Worm (Caenorhabditis elegans): ENCODE data around the gene enri-2.
A peak's percentile ranks its signal among the peaks of the same experiment; 100 is the strongest.

Gene enri-2

DNA sequence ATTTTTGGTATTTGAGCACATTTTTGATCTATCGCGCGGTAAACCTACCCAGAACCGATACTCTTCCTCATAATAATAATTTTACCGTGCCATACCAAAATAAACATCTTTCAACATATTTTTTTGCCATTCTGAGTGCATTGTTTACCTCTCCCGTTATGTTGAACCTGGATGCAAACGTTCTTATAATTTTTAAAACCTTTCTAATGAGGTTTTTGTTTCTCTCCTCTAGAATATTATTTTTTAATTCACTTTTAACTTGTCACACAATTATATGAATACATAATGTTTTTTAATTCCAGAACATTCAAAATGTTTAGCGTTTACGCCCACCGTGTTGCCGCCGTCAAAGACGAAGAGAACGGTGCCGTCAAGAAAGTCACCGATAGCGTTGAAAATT is at the start of gene enri-2:
Gene enri-2, plus strand, starts transcription at position 301 of the 400 bp plus-strand sequence.
- no peak for TF ChIP-seq unc-98 (GFP tag; IDR thresholded peaks at IDR 0.05)

DNA sequence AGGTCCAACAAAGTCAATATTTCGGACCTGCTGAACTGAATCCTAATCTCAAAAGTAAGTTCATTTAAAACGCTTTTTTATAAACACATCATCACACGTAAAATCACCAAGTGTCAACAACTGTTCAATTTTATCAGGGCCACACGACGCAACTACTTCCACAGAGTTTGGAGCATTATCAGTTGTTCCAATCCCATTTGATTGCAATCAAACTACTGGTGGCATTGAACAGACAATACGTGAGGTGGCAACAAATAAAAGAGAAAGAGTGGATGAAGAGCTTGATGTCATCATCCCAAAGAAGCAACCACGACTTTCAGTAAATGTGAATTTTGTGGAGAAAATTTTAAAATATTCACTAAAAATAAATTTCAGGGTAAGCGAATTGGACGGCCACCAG is 49.1 kb upstream of the enri-2 start:
- no peak for TF ChIP-seq pax-3 (tag; optimal IDR thresholded peaks at IDR 0.05)
- no peak for TF ChIP-seq xbp-1 (tag; optimal IDR thresholded peaks at IDR 0.05)
- peak; percentile 64 for TF ChIP-seq unc-130 (tag; optimal IDR thresholded peaks at IDR 0.05)
- no peak for TF ChIP-seq isw-1 (GFP tag; IDR thresholded peaks at IDR 0.05)
- TF ChIP-seq nhr-76 (tag; optimal IDR thresholded peaks at IDR 0.05) = no peak
- TF ChIP-seq ces-1 (GFP tag; optimal IDR thresholded peaks at IDR 0.05) = no peak
- no peak for TF ChIP-seq nhr-85 (tag)
- TF ChIP-seq elt-2 (tag; optimal IDR thresholded peaks at IDR 0.05) = no peak
- no peak for TF ChIP-seq ceh-88 (GFP tag; IDR thresholded peaks at IDR 0.05)
- no peak for TF ChIP-seq fkh-8 (tag; optimal IDR thresholded peaks at IDR 0.05)
- TF ChIP-seq snu-23 (GFP tag; optimal IDR thresholded peaks at IDR 0.05) = no peak
- TF ChIP-seq egl-27 (tag; optimal IDR thresholded peaks at IDR 0.05) = no peak
- no peak for TF ChIP-seq irx-1 (tag; optimal IDR thresholded peaks at IDR 0.05)
- TF ChIP-seq ztf-4 (tag; optimal IDR thresholded peaks at IDR 0.05) = no peak
- TF ChIP-seq ceh-82 (tag; optimal IDR thresholded peaks at IDR 0.05) = no peak
- no peak for TF ChIP-seq fkh-10 (GFP tag; optimal IDR thresholded peaks at IDR 0.05)
- peak; percentile 30 for TF ChIP-seq rnt-1 (tag; optimal IDR thresholded peaks at IDR 0.05)
- no peak for TF ChIP-seq ztf-11 (tag; optimal IDR thresholded peaks at IDR 0.05)
- TF ChIP-seq C34B4.2 (tag; optimal IDR thresholded peaks at IDR 0.05) = no peak
- peak; percentile 22 for TF ChIP-seq nhr-71 (tag; optimal IDR thresholded peaks at IDR 0.05)
- no peak for TF ChIP-seq lin-39 (tag; optimal IDR thresholded peaks at IDR 0.05)
- no peak for TF ChIP-seq snpc-4 (tag; optimal IDR thresholded peaks at IDR 0.05)
- no peak for TF ChIP-seq aly-2 (tag; optimal IDR thresholded peaks at IDR 0.05)
- TF ChIP-seq hlh-4 (tag; optimal IDR thresholded peaks at IDR 0.05) = no peak
- no peak for TF ChIP-seq F16B12.6 (tag; optimal IDR thresholded peaks at IDR 0.05)
- TF ChIP-seq lin-14 (GFP tag; optimal IDR thresholded peaks at IDR 0.05) = peak; percentile 61
- no peak for TF ChIP-seq vab-15 (tag; optimal IDR thresholded peaks at IDR 0.05)
- TF ChIP-seq nhr-77 (tag; optimal IDR thresholded peaks at IDR 0.05) = no peak
- TF ChIP-seq unc-86 (tag; optimal IDR thresholded peaks at IDR 0.05) = no peak
- TF ChIP-seq mdl-1 (tag; optimal IDR thresholded peaks at IDR 0.05) = no peak

DNA sequence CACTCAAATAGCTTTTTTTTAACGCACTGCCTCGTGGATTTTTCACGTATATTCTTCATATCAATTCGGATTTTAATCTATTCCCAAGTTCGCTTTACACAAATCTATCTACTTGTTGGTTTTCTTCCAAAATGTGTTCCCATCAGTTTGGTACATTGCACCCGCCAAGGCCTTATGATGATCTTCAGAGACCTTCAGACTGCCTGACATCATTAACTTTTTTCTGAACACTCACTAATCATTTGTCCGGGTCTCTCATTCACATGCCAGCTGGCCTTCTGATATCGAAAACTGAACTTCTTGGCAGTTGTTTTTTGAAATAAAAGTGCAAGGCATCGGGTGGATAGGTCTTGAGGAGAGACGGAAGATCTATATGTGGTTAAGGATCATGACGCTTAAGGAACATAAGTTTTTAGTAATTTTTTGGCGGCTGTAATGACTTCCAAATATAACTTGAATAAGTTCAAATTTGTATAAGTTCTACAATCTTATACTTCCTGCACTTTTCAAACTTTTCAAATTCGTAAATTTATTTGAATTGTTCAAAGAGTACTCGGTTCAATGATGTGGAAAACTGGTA is 45.7 kb upstream of the enri-2 start:
- TF ChIP-seq mep-1 (tag; optimal IDR thresholded peaks at IDR 0.05) (peak; percentile 30), pag-3 (tag; optimal IDR thresholded peaks at IDR 0.05; ENCODE audit: borderline replicate concordance, insufficient read depth) (peak; percentile 50), lsy-2 (tag; optimal IDR thresholded peaks at IDR 0.05) (no peak), snu-23 (GFP tag; optimal IDR thresholded peaks at IDR 0.05) (no peak), lin-14 (GFP tag; optimal IDR thresholded peaks at IDR 0.05) (no peak), nhr-71 (tag; optimal IDR thresholded peaks at IDR 0.05) (no peak), unc-62 (GFP tag; optimal IDR thresholded peaks at IDR 0.05) (no peak), efl-1 (optimal IDR thresholded peaks at IDR 0.05) (no peak), efl-1 (GFP tag; optimal IDR thresholded peaks at IDR 0.05 in 1 of 2) (peak in 1 of 2 experiments; percentile 3), dpl-1 (GFP tag; optimal IDR thresholded peaks at IDR 0.05) (no peak), ets-5 (GFP tag; IDR thresholded peaks at IDR 0.05) (no peak), snpc-4 (tag; optimal IDR thresholded peaks at IDR 0.05) (no peak), elt-3 (tag; optimal IDR thresholded peaks at IDR 0.05) (peak in 1 of 6 experiments; percentile 46), alr-1 (tag; optimal IDR thresholded peaks at IDR 0.05; ENCODE audit: borderline replicate concordance) (no peak), C04F5.9 (tag; optimal IDR thresholded peaks at IDR 0.05) (no peak), nhr-77 (tag; optimal IDR thresholded peaks at IDR 0.05) (no peak), nhr-90 (tag; optimal IDR thresholded peaks at IDR 0.05; ENCODE audit: poor library complexity) (no peak)

Measured in whole organism, L1 larva.